Fruit fly (Drosophila melanogaster) whole organism, embryonic: ENCODE data around the gene CG43338.

Source experiments
- Aef1 ChIP-seq: fragments of 200-800 bp; sonication (Bioruptor generic); IDR thresholded peaks from 3 replicates; pipeline ENCODE4 v1.3.6; 2022; ENCODE audit warnings: missing biosample characterization, missing genetic modification characterization
- Asciz ChIP-seq: fragments of 200-800 bp; sonication (Bioruptor generic); optimal IDR thresholded peaks from 2 replicates; lab custom pipeline; 2017; ENCODE audit warnings: missing biosample characterization, mild to moderate bottlenecking, missing genetic modification characterization, missing genetic modification reagents
- Blimp-1 ChIP-seq: fragments of 200-800 bp; sonication (Bioruptor generic); optimal IDR thresholded peaks from 3 replicates; lab custom pipeline; 2018; ENCODE audit warnings: missing biosample characterization, missing genetic modification characterization, mild to moderate bottlenecking, moderate library complexity, missing genetic modification reagents
- CG10209 ChIP-seq: fragments of 200-800 bp; sonication (Bioruptor generic); optimal IDR thresholded peaks from 3 replicates; lab custom pipeline; 2017; ENCODE audit warnings: missing biosample characterization, mild to moderate bottlenecking, missing genetic modification characterization, missing genetic modification reagents
- CG12071 ChIP-seq: fragments of 200-800 bp; sonication (Bioruptor generic); optimal IDR thresholded peaks from 3 replicates; lab custom pipeline; 2018; ENCODE audit warnings: missing biosample characterization, mild to moderate bottlenecking, missing genetic modification characterization
- CG13123 ChIP-seq: fragments of 200-800 bp; sonication (Bioruptor generic); optimal IDR thresholded peaks from 2 replicates; lab custom pipeline; 2016; ENCODE audit warnings: missing biosample characterization, missing genetic modification characterization
- CG14014 ChIP-seq: fragments of 200-800 bp; sonication (Bioruptor generic); IDR thresholded peaks from 2 replicates; pipeline ENCODE4 v1.3.6; 2022; ENCODE audit warnings: missing biosample characterization, missing genetic modification characterization
- CG14441 ChIP-seq: fragments of 200-800 bp; sonication (Bioruptor generic); IDR thresholded peaks from 2 replicates; pipeline ENCODE4 v1.3.6; 2022; ENCODE audit warnings: missing biosample characterization, missing genetic modification characterization
- CG15601 ChIP-seq: fragments of 200-800 bp; sonication (Bioruptor generic); optimal IDR thresholded peaks from 3 replicates; lab custom pipeline; 2019; ENCODE audit warnings: missing biosample characterization, mild to moderate bottlenecking, missing genetic modification characterization, moderate library complexity
- CG1792 ChIP-seq: fragments of 200-800 bp; sonication (Bioruptor generic); optimal IDR thresholded peaks from 2 replicates; lab custom pipeline; 2016; ENCODE audit warnings: missing biosample characterization, missing genetic modification characterization
- CG31365 ChIP-seq: fragments of 200-800 bp; sonication (Bioruptor generic); optimal IDR thresholded peaks from 2 replicates; lab custom pipeline; 2018; ENCODE audit warnings: missing biosample characterization, mild to moderate bottlenecking, missing genetic modification characterization
- CG31441 ChIP-seq: fragments of 200-800 bp; sonication (Bioruptor generic); IDR thresholded peaks from 2 replicates; pipeline ENCODE4 v1.3.6; 2022; ENCODE audit warnings: missing biosample characterization, missing genetic modification characterization
- CG33213 ChIP-seq: fragments of 200-800 bp; sonication (Bioruptor generic); optimal IDR thresholded peaks from 3 replicates; lab custom pipeline; 2016; ENCODE audit warnings: missing biosample characterization, missing genetic modification characterization
- CG3995 ChIP-seq: fragments of 200-800 bp; sonication (Bioruptor generic); optimal IDR thresholded peaks from 3 replicates; lab custom pipeline; 2016; ENCODE audit warnings: missing biosample characterization, missing genetic modification characterization
- CG7839 ChIP-seq: fragments of 200-800 bp; sonication (Bioruptor generic); optimal IDR thresholded peaks from 3 replicates; lab custom pipeline; 2018; ENCODE audit warnings: missing biosample characterization, mild to moderate bottlenecking, missing genetic modification characterization, moderate library complexity
- CG7963 ChIP-seq: fragments of 200-800 bp; sonication (Bioruptor generic); IDR thresholded peaks from 3 replicates; pipeline ENCODE4 v1.3.6; 2022; ENCODE audit warnings: missing biosample characterization, missing genetic modification characterization; ENCODE audit not compliant: partially characterized antibody
- CG9932 ChIP-seq: fragments of 200-800 bp; sonication (Bioruptor generic); IDR thresholded peaks from 2 replicates; pipeline ENCODE4 v1.3.6; 2022; ENCODE audit warnings: missing biosample characterization, missing genetic modification characterization
- Dll ChIP-seq: fragments of 200-800 bp; sonication (Bioruptor generic); IDR thresholded peaks from 4 replicates; pipeline ENCODE4 v1.3.6; 2022; ENCODE audit warnings: missing biosample characterization, missing genetic modification characterization; ENCODE audit not compliant: partially characterized antibody
- Elba2 ChIP-seq: fragments of 200-800 bp; sonication (Bioruptor generic); optimal IDR thresholded peaks from 3 replicates; lab custom pipeline; 2016; ENCODE audit warnings: missing biosample characterization, missing genetic modification characterization
- Ets65A ChIP-seq: fragments of 200-800 bp; sonication (Bioruptor generic); peaks from one replicate; lab custom pipeline; 2016; ENCODE audit warnings: missing biosample characterization, missing genetic modification characterization
- Gug ChIP-seq: fragments of 200-800 bp; sonication (Bioruptor generic); IDR thresholded peaks from 4 replicates; pipeline ENCODE4 v1.3.6; 2022; ENCODE audit warnings: missing biosample characterization, missing genetic modification characterization
- Hr78 ChIP-seq, 2 experiments: fragments of 200-800 bp in 1 of 2; fragments of >200 bp in 1 of 2; sonication (Bioruptor generic) in 1 of 2; optimal IDR thresholded peaks; 2 replicates each; lab custom pipeline; 2017 to 2019; ENCODE audit warnings: missing biosample characterization in 2 of 2, missing genetic modification characterization in 2 of 2, mild to moderate bottlenecking in 1 of 2, moderate library complexity in 1 of 2
- Jarid2 ChIP-seq: fragments of 200-800 bp; sonication (Bioruptor generic); optimal IDR thresholded peaks from 3 replicates; lab custom pipeline; 2017; ENCODE audit warnings: mild to moderate bottlenecking, missing biosample characterization, missing genetic modification reagents, missing genetic modification characterization
- Mad ChIP-seq: fragments of 200-800 bp; sonication (Bioruptor generic); optimal IDR thresholded peaks from 2 replicates; lab custom pipeline; 2016; ENCODE audit warnings: missing biosample characterization, missing genetic modification characterization
- Med ChIP-seq: fragments of 200-800 bp; sonication (Bioruptor generic); peaks from one replicate; lab custom pipeline; 2016; ENCODE audit warnings: missing biosample characterization, missing genetic modification characterization, mild to moderate bottlenecking, inconsistent platforms, moderate library complexity
- Meics ChIP-seq: fragments of 200-800 bp; sonication (Bioruptor generic); optimal IDR thresholded peaks from 2 replicates; lab custom pipeline; 2017; ENCODE audit warnings: missing biosample characterization, mild to moderate bottlenecking, missing genetic modification characterization
- Opbp ChIP-seq: fragments of 200-800 bp; sonication (Bioruptor generic); IDR thresholded peaks from 3 replicates; pipeline ENCODE4 v1.3.6; 2022; ENCODE audit warnings: missing biosample characterization, missing genetic modification characterization; ENCODE audit not compliant: partially characterized antibody
- Ssrp ChIP-seq: fragments of 200-800 bp; sonication (Bioruptor generic); optimal IDR thresholded peaks from 2 replicates; lab custom pipeline; 2018; ENCODE audit warnings: missing biosample characterization, mild to moderate bottlenecking, missing genetic modification characterization, moderate library complexity
- btn ChIP-seq: fragments of 200-800 bp; sonication (Bioruptor generic); optimal IDR thresholded peaks from 2 replicates; lab custom pipeline; 2016; ENCODE audit warnings: missing biosample characterization, missing genetic modification characterization
- danr ChIP-seq: fragments of 200-800 bp; sonication (Bioruptor generic); IDR thresholded peaks from 2 replicates; pipeline ENCODE4 v1.3.6; 2022; ENCODE audit warnings: missing biosample characterization, missing genetic modification characterization
- en ChIP-seq: fragments of 200-800 bp; sonication (Bioruptor generic); optimal IDR thresholded peaks from 2 replicates; lab custom pipeline; 2016; ENCODE audit warnings: missing biosample characterization, missing genetic modification characterization
- gce ChIP-seq: fragments of 200-800 bp; sonication (Bioruptor generic); IDR thresholded peaks from 3 replicates; pipeline ENCODE4 v1.3.6; 2022; ENCODE audit warnings: missing biosample characterization, missing genetic modification characterization
- gsb-n ChIP-seq: fragments of 200-800 bp; sonication (Bioruptor generic); optimal IDR thresholded peaks from 3 replicates; lab custom pipeline; 2018; ENCODE audit warnings: missing biosample characterization, mild to moderate bottlenecking, missing genetic modification characterization
- hkb ChIP-seq, 2 experiments: fragments of 200-800 bp in 1 of 2; fragments of >200 bp in 1 of 2; sonication (Bioruptor generic) in 1 of 2; IDR thresholded peaks in 1 of 2; optimal IDR thresholded peaks in 1 of 2; 2 replicates each; pipeline versions ENCODE4 v1.3.6 to Lab custom; 2017 to 2022; ENCODE audit warnings: missing biosample characterization in 1 of 2, missing genetic modification characterization in 1 of 2
- kni ChIP-seq: fragments of 200-800 bp; sonication (Bioruptor generic); optimal IDR thresholded peaks from 3 replicates; lab custom pipeline; 2017; ENCODE audit warnings: mild to moderate bottlenecking, missing biosample characterization, missing genetic modification reagents, missing genetic modification characterization
- knrl ChIP-seq: fragments of 200-800 bp; sonication (Bioruptor generic); IDR thresholded peaks from 3 replicates; pipeline ENCODE4 v1.3.6; 2022; ENCODE audit warnings: missing biosample characterization, missing genetic modification characterization; ENCODE audit not compliant: partially characterized antibody
- lab ChIP-seq: fragments of 200-800 bp; sonication (Bioruptor generic); optimal IDR thresholded peaks from 3 replicates; lab custom pipeline; 2017; ENCODE audit warnings: missing biosample characterization, missing genetic modification characterization, mild to moderate bottlenecking, moderate library complexity, missing genetic modification reagents
- luna ChIP-seq: fragments of 200-800 bp; sonication (Bioruptor generic); optimal IDR thresholded peaks from 2 replicates; lab custom pipeline; 2016; ENCODE audit warnings: missing biosample characterization, missing genetic modification characterization
- nerfin-2 ChIP-seq: fragments of 200-800 bp; sonication (Bioruptor generic); IDR thresholded peaks from 2 replicates; pipeline ENCODE4 v1.3.6; 2022; ENCODE audit warnings: missing biosample characterization, missing genetic modification characterization; ENCODE audit not compliant: partially characterized antibody
- oc ChIP-seq: fragments of 200-800 bp; sonication (Bioruptor generic); optimal IDR thresholded peaks from 2 replicates; lab custom pipeline; 2018; ENCODE audit warnings: missing biosample characterization, mild to moderate bottlenecking, missing genetic modification characterization, moderate library complexity
- p53 ChIP-seq: fragments of 200-800 bp; sonication (Bioruptor generic); optimal IDR thresholded peaks from 2 replicates; lab custom pipeline; 2016; ENCODE audit warnings: missing biosample characterization, missing genetic modification characterization
- prd ChIP-seq, 3 experiments: fragments of >200 bp in 2 of 3; fragments of 200-800 bp in 1 of 3; sonication (Bioruptor generic) in 1 of 3; optimal IDR thresholded peaks in 2 of 3; IDR thresholded peaks in 1 of 3; 2 replicates in 2 of 3; 3 replicates in 1 of 3; pipeline versions ENCODE4 v1.3.6 to Lab custom; 2017 to 2022; ENCODE audit warnings: missing biosample characterization in 1 of 3, missing genetic modification characterization in 1 of 3
- rib ChIP-seq: fragments of 200-800 bp; sonication (Bioruptor generic); IDR thresholded peaks from 2 replicates; pipeline ENCODE4 v1.3.6; 2022; ENCODE audit warnings: missing biosample characterization, missing genetic modification characterization
- sens ChIP-seq: fragments of 200-800 bp; sonication (Bioruptor generic); peaks from one replicate; lab custom pipeline; 2016; ENCODE audit warnings: missing biosample characterization, missing genetic modification characterization
- slbo ChIP-seq: fragments of 200-800 bp; sonication (Bioruptor generic); IDR thresholded peaks from 2 replicates; pipeline ENCODE4 v1.3.6; 2022; ENCODE audit warnings: missing biosample characterization, missing genetic modification characterization
- sqz ChIP-seq: fragments of 200-800 bp; sonication (Bioruptor generic); optimal IDR thresholded peaks from 3 replicates; lab custom pipeline; 2018; ENCODE audit warnings: missing biosample characterization, mild to moderate bottlenecking, missing genetic modification characterization
- vvl ChIP-seq: fragments of 200-800 bp; sonication (Bioruptor generic); IDR thresholded peaks from 2 replicates; pipeline ENCODE4 v1.3.6; 2022; ENCODE audit warnings: missing biosample characterization, missing genetic modification characterization

CG43338 gene

DNA sequence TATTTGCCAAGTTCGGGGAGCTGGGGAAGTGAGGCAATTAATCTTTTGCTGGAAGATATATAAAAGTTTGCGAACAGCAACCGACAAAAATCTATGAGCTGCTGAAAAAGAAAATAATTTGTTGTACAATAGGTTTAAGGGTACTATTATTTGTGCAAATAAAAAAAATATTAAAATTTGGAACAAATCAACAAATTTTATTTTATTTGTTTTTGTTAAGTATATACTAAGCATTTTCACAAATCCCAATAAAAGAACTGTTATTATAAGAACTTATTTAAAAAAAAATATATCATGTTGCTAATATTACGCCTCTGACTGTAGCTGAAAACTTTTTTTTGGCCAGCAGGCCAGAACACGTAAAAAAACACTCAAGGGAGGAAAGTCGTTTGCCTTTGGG, 12.9 kb downstream of the CG43338 start (continued):
- TF ChIP-seq hkb (optimal IDR thresholded peaks at IDR 0.05; lab: Kevin White, UChicago) = no peak
- peak; percentile 48; the same call in 1 of the 2 replicates for TF ChIP-seq hkb (GFP tag; IDR thresholded peaks at IDR 0.05; lab: Robert Waterston, UW)
- peak; percentile 52; the same call in 1 of the 2 replicates for TF ChIP-seq CG31441
- TF ChIP-seq Asciz = no peak
- TF ChIP-seq Jarid2 (GFP tag; lab: Kevin White, UChicago) = no peak
- peak; percentile 41; the same call in 1 of the 2 replicates for TF ChIP-seq slbo (GFP tag; lab: Robert Waterston, UW)
- TF ChIP-seq luna (GFP tag; lab: Kevin White, UChicago) = no peak
- peak; percentile 64 for TF ChIP-seq CG7839 (tag; lab: Kevin White, UChicago)
- TF ChIP-seq Opbp (GFP tag; lab: Robert Waterston, UW) = no peak
- TF ChIP-seq CG3995 (GFP tag; lab: Kevin White, UChicago) = no peak
- TF ChIP-seq, all 482 proteins: peak for 65

DNA sequence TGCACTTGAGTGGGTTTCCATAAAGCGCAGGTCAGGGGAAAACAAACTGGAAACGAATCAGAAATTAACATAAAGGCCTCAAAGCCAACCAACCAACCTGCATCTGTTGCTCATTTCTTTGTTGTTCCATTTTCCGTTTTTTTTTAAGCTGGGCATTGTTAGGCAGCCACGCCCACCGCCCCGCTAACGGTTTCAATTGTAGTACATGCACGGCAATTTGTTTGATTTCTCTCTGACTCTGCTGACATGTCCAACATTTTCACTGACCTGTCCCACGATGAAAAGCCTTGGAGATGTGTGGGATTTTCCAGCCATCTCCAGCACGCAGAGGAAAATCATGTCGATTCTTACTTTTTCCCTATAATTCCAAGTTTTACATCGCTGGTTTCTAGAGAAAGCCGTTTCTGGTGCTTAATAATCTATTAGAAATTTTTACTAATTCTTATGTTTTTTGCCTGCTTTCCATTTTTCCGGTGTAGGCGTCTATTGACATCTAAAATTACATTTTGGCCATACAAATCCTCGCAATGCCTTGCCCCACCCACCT, 14.3 kb downstream of the CG43338 start:
- TF ChIP-seq Med (GFP tag; lab: Kevin White, UChicago) = peak; percentile 56
- TF ChIP-seq CG10209 = no peak
- TF ChIP-seq nerfin-2 (GFP tag; lab: Robert Waterston, UW) = no peak
- TF ChIP-seq lab (GFP tag; lab: Kevin White, UChicago) = peak; percentile 10
- peak; percentile 84 for TF ChIP-seq sens
- no peak for TF ChIP-seq CG12071
- peak in 1 of 2 experiments; percentile 18 for TF ChIP-seq Hr78 (GFP tag; optimal IDR thresholded peaks at IDR 0.05; lab: Kevin White, UChicago)
- TF ChIP-seq CG9932 (GFP tag; lab: Robert Waterston, UW) = no peak
- no peak for TF ChIP-seq CG7963 (GFP tag; lab: Robert Waterston, UW)
- TF ChIP-seq CG13123 = no peak
- TF ChIP-seq CG1792 (GFP tag; lab: Kevin White, UChicago) = no peak
- no peak for TF ChIP-seq prd (optimal IDR thresholded peaks at IDR 0.05; lab: Kevin White, UChicago)
- 0 out of 3 replicates have a peak, but pooled peaks have one; percentile 9 for TF ChIP-seq prd (GFP tag; IDR thresholded peaks at IDR 0.05; lab: Robert Waterston, UW)
- TF ChIP-seq CG14014 (GFP tag; lab: Robert Waterston, UW) = no peak
- no peak for TF ChIP-seq knrl (GFP tag; lab: Robert Waterston, UW)
- no peak for TF ChIP-seq rib
- TF ChIP-seq danr (GFP tag; lab: Robert Waterston, UW) = no peak
- peak; percentile 28 for TF ChIP-seq Blimp-1
- TF ChIP-seq Ssrp (tag; lab: Kevin White, UChicago) = no peak
- no peak for TF ChIP-seq p53 (GFP tag; lab: Kevin White, UChicago)
- no peak for TF ChIP-seq en (GFP tag; lab: Kevin White, UChicago)
- no peak for TF ChIP-seq CG31365
- TF ChIP-seq Gug = no peak
- no peak for TF ChIP-seq Aef1 (GFP tag; lab: Robert Waterston, UW)
- TF ChIP-seq Mad (GFP tag; lab: Kevin White, UChicago) = no peak
- TF ChIP-seq CG14441 (GFP tag; lab: Robert Waterston, UW) = 0 out of 2 replicates have a peak, but pooled peaks have one; percentile 12
- TF ChIP-seq btn (GFP tag; lab: Kevin White, UChicago) = no peak
- no peak for TF ChIP-seq gsb-n (tag; lab: Kevin White, UChicago)
- peak; percentile 71; the same call in 1 of the 2 replicates for TF ChIP-seq vvl (GFP tag; lab: Robert Waterston, UW)
- no peak for TF ChIP-seq CG33213
- 0 out of 2 replicates have a peak, but pooled peaks have one; percentile 11 for TF ChIP-seq slbo (GFP tag; lab: Robert Waterston, UW)
- no peak for TF ChIP-seq gce (GFP tag; lab: Robert Waterston, UW)
- peak; percentile 51 for TF ChIP-seq Ets65A (GFP tag; lab: Kevin White, UChicago)
- TF ChIP-seq kni (GFP tag; lab: Kevin White, UChicago) = peak; percentile 76
- peak; percentile 58 for TF ChIP-seq oc (tag; lab: Kevin White, UChicago)
- no peak for TF ChIP-seq Meics (GFP tag; lab: Kevin White, UChicago)
- peak; percentile 40 for TF ChIP-seq sqz (GFP tag; lab: Kevin White, UChicago)
- no peak for TF ChIP-seq CG15601 (tag; lab: Kevin White, UChicago)
- TF ChIP-seq Elba2 (GFP tag; lab: Kevin White, UChicago) = no peak
- no peak for TF ChIP-seq Dll (GFP tag; lab: Robert Waterston, UW)
